Worm (Caenorhabditis elegans) whole organism, early embryonic: Measurements from ENCODE around the gene EEED8.12.

Experiments
- B0310.2 ChIP-seq: sonication (generic microtip); optimal IDR thresholded peaks from 2 replicates; lab custom pipeline; 2016; ENCODE audit warnings: mild to moderate bottlenecking, missing genetic modification characterization, missing compliant biosample characterization
- ama-1 ChIP-seq: fragments of 150-350 bp; optimal IDR thresholded peaks from 2 replicates; lab custom pipeline; 2014
- ceh-13 ChIP-seq: fragments of 200-800 bp; sonication (Bioruptor generic); optimal IDR thresholded peaks from 2 replicates; lab custom pipeline; 2018; ENCODE audit warnings: mild to moderate bottlenecking, missing genetic modification characterization, missing compliant biosample characterization
- ceh-36 ChIP-seq: sonication (generic microtip); optimal IDR thresholded peaks from 2 replicates; lab custom pipeline; 2016; ENCODE audit warnings: missing genetic modification characterization, inconsistent platforms, missing compliant biosample characterization
- ets-7 ChIP-seq: sonication (generic microtip); optimal IDR thresholded peaks from 2 replicates; lab custom pipeline; 2016; ENCODE audit warnings: missing genotype, missing genetic modification characterization, missing compliant biosample characterization
- flt-1 ChIP-seq: fragments of 200-800 bp; sonication (Bioruptor generic); IDR thresholded peaks from 2 replicates; pipeline ENCODE4 v1.3.6; 2022; ENCODE audit warnings: missing genetic modification characterization, missing compliant biosample characterization
- hmbx-1 ChIP-seq: sonication (generic microtip); optimal IDR thresholded peaks from 2 replicates; lab custom pipeline; 2016; ENCODE audit warnings: mild to moderate bottlenecking, missing genetic modification characterization, missing compliant biosample characterization
- sea-1 ChIP-seq: fragments of 200-800 bp; sonication (Bioruptor generic); conservative IDR thresholded peaks from 2 replicates; pipeline ENCODE4 v1.3.6; 2022; ENCODE audit warnings: missing genetic modification characterization, missing compliant biosample characterization
- tbx-11 ChIP-seq: fragments of 200-800 bp; sonication (Bioruptor generic); IDR thresholded peaks from 2 replicates; pipeline ENCODE4 v1.3.6; 2022; ENCODE audit warnings: missing genetic modification characterization, missing compliant biosample characterization
- tbx-37 ChIP-seq: fragments of 200-800 bp; sonication (Bioruptor generic); conservative IDR thresholded peaks from 2 replicates; pipeline ENCODE4 v1.3.6; 2022; ENCODE audit warnings: missing genetic modification reagents, missing genetic modification characterization, missing compliant biosample characterization
- tra-4 ChIP-seq: sonication (generic microtip); optimal IDR thresholded peaks from 2 replicates; lab custom pipeline; 2017; ENCODE audit warnings: missing genetic modification characterization, missing compliant biosample characterization

DNA sequence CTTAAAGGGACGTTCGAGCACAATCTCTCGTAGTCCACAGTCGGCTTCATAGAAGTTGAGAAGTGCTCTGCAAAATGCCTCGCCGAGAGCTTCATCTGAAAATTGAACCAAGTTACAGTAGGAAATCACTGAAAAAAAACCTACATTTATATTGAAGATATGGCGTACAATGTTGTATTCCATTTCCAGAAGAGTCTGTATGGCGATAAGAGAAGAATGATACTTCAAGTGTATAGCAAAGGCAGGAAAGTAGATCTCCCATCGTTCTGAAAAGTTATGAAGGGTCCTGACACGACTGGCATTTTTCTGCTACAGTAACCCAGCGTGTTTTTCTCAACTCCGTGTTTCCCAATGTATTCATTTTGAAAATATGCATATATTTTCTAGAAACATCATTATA, 24.5 kb downstream of the EEED8.12 start:
- TF ChIP-seq ama-1 (lab: Kevin White, UChicago) (no peak), tbx-11 (GFP tag; lab: Robert Waterston, UW) (no peak), ets-7 (no peak), B0310.2 (tag; lab: Kevin White, UChicago) (no peak), ceh-13 (no peak), tbx-37 (GFP tag; lab: Robert Waterston, UW) (no peak), hmbx-1 (tag; lab: Kevin White, UChicago) (no peak), tra-4 (no peak), ceh-36 (tag; lab: Kevin White, UChicago) (no peak), flt-1 (GFP tag; lab: Robert Waterston, UW) (no peak), sea-1 (no peak)
